Fruit fly (Drosophila melanogaster) whole organism, embryonic: ENCODE measurements around the gene CG13667.

Experiments
- Adf1 ChIP-seq: fragments of 200-800 bp; sonication (Bioruptor generic); IDR thresholded peaks from 2 replicates; pipeline ENCODE4 v1.3.6; 2022; ENCODE audit warnings: missing biosample characterization, missing genetic modification characterization
- Bgb ChIP-seq: fragments of 200-800 bp; sonication (Bioruptor generic); IDR thresholded peaks from 2 replicates; pipeline ENCODE4 v1.3.6; 2022; ENCODE audit warnings: missing biosample characterization, missing genetic modification characterization; ENCODE audit not compliant: partially characterized antibody
- CG10654 ChIP-seq: fragments of 200-800 bp; sonication (Bioruptor generic); optimal IDR thresholded peaks from 2 replicates; lab custom pipeline; 2016; ENCODE audit warnings: missing biosample characterization, missing genetic modification characterization
- CG10979 ChIP-seq: fragments of 200-800 bp; sonication (Bioruptor generic); optimal IDR thresholded peaks from 2 replicates; lab custom pipeline; 2018; ENCODE audit warnings: missing biosample characterization, mild to moderate bottlenecking, missing genetic modification characterization, moderate library complexity
- CG12391 ChIP-seq: fragments of 200-800 bp; sonication (Bioruptor generic); optimal IDR thresholded peaks from 3 replicates; lab custom pipeline; 2018; ENCODE audit warnings: missing biosample characterization, mild to moderate bottlenecking, missing genetic modification characterization, moderate library complexity
- CG14860 ChIP-seq: fragments of 200-800 bp; sonication (Bioruptor generic); IDR thresholded peaks from 3 replicates; pipeline ENCODE4 v1.3.6; 2022; ENCODE audit warnings: missing biosample characterization, missing genetic modification characterization; ENCODE audit not compliant: partially characterized antibody
- CG14965 ChIP-seq: fragments of 200-800 bp; sonication (Bioruptor generic); optimal IDR thresholded peaks from 2 replicates; lab custom pipeline; 2016; ENCODE audit warnings: missing biosample characterization, missing genetic modification characterization, borderline replicate concordance
- CG15601 ChIP-seq: fragments of 200-800 bp; sonication (Bioruptor generic); optimal IDR thresholded peaks from 3 replicates; lab custom pipeline; 2019; ENCODE audit warnings: missing biosample characterization, mild to moderate bottlenecking, missing genetic modification characterization, moderate library complexity
- CG16815 ChIP-seq: fragments of 200-800 bp; sonication (Bioruptor generic); optimal IDR thresholded peaks from 3 replicates; lab custom pipeline; 2017; ENCODE audit warnings: missing biosample characterization, mild to moderate bottlenecking, missing genetic modification characterization
- CG17328 ChIP-seq: fragments of 200-800 bp; sonication (Bioruptor generic); IDR thresholded peaks from 2 replicates; pipeline ENCODE4 v1.3.6; 2022; ENCODE audit warnings: missing biosample characterization, missing genetic modification characterization
- CG32532 ChIP-seq: fragments of 200-800 bp; sonication (Bioruptor generic); IDR thresholded peaks from 2 replicates; pipeline ENCODE4 v1.3.6; 2022; ENCODE audit warnings: missing biosample characterization, missing genetic modification characterization
- CG34224 ChIP-seq: fragments of 200-800 bp; sonication (Bioruptor generic); IDR thresholded peaks from 3 replicates; pipeline ENCODE4 v1.3.6; 2022; ENCODE audit warnings: missing biosample characterization, missing genetic modification characterization; ENCODE audit not compliant: partially characterized antibody
- CG3838 ChIP-seq: fragments of 200-800 bp; sonication (Bioruptor generic); optimal IDR thresholded peaks from 3 replicates; lab custom pipeline; 2016; ENCODE audit warnings: missing biosample characterization, missing genetic modification characterization
- CG4328 ChIP-seq: fragments of 200-800 bp; sonication (Bioruptor generic); optimal IDR thresholded peaks from 3 replicates; lab custom pipeline; 2017; ENCODE audit warnings: missing biosample characterization, missing genetic modification reagents, missing genetic modification characterization
- CG4404 ChIP-seq: fragments of 200-800 bp; sonication (Bioruptor generic); IDR thresholded peaks from 2 replicates; pipeline ENCODE4 v1.3.6; 2022; ENCODE audit warnings: missing biosample characterization, missing genetic modification characterization
- CG5245 ChIP-seq: fragments of 200-800 bp; sonication (Bioruptor generic); optimal IDR thresholded peaks from 3 replicates; lab custom pipeline; 2016; ENCODE audit warnings: missing biosample characterization, missing genetic modification characterization
- CG6791 ChIP-seq: fragments of 200-800 bp; sonication (Bioruptor generic); IDR thresholded peaks from 3 replicates; pipeline ENCODE4 v1.3.6; 2022; ENCODE audit warnings: missing biosample characterization, missing genetic modification characterization; ENCODE audit not compliant: partially characterized antibody
- CG7556 ChIP-seq: fragments of 200-800 bp; sonication (Bioruptor generic); optimal IDR thresholded peaks from 2 replicates; lab custom pipeline; 2017; ENCODE audit warnings: missing biosample characterization, mild to moderate bottlenecking, missing genetic modification characterization
- CG7786 ChIP-seq: fragments of 200-800 bp; sonication (Bioruptor generic); optimal IDR thresholded peaks from 2 replicates; lab custom pipeline; 2016; ENCODE audit warnings: missing biosample characterization, missing genetic modification characterization
- CG7928 ChIP-seq: fragments of 200-800 bp; sonication (Bioruptor generic); optimal IDR thresholded peaks from 2 replicates; lab custom pipeline; 2017; ENCODE audit warnings: missing biosample characterization, mild to moderate bottlenecking, missing genetic modification characterization
- CG8478 ChIP-seq: fragments of >200 bp; optimal IDR thresholded peaks from 2 replicates; lab custom pipeline; 2018
- CG9609 ChIP-seq: fragments of 200-800 bp; sonication (Bioruptor generic); optimal IDR thresholded peaks from 3 replicates; lab custom pipeline; 2016; ENCODE audit warnings: missing biosample characterization, missing genetic modification characterization
- D19B ChIP-seq: fragments of 200-800 bp; sonication (Bioruptor generic); optimal IDR thresholded peaks from 2 replicates; lab custom pipeline; 2017; ENCODE audit warnings: missing biosample characterization, mild to moderate bottlenecking, missing genetic modification characterization
- Dp ChIP-seq: fragments of 200-800 bp; sonication (Bioruptor generic); optimal IDR thresholded peaks from 2 replicates; lab custom pipeline; 2018; ENCODE audit warnings: missing biosample characterization, mild to moderate bottlenecking, missing genetic modification characterization, moderate library complexity
- Lpt ChIP-seq: fragments of >200 bp; optimal IDR thresholded peaks from 2 replicates; lab custom pipeline; 2018; ENCODE audit warnings: missing biosample characterization, missing genetic modification characterization
- Mad ChIP-seq: fragments of 200-800 bp; sonication (Bioruptor generic); optimal IDR thresholded peaks from 2 replicates; lab custom pipeline; 2016; ENCODE audit warnings: missing biosample characterization, missing genetic modification characterization
- Nf-YC ChIP-seq: fragments of 200-800 bp; optimal IDR thresholded peaks from 3 replicates; lab custom pipeline; 2019; ENCODE audit warnings: missing biosample characterization, mild to moderate bottlenecking, missing genetic modification characterization, moderate library complexity
- PHDP ChIP-seq: fragments of 200-800 bp; sonication (Bioruptor generic); optimal IDR thresholded peaks from 3 replicates; lab custom pipeline; 2018; ENCODE audit warnings: missing biosample characterization, mild to moderate bottlenecking, missing genetic modification characterization, moderate library complexity
- Poxn ChIP-seq: fragments of 200-800 bp; sonication (Bioruptor generic); IDR thresholded peaks from 2 replicates; pipeline ENCODE4 v1.3.6; 2022; ENCODE audit warnings: missing biosample characterization, missing genetic modification characterization
- YL-1 ChIP-seq: fragments of 200-800 bp; sonication (Bioruptor generic); optimal IDR thresholded peaks from 3 replicates; lab custom pipeline; 2017; ENCODE audit warnings: missing biosample characterization, mild to moderate bottlenecking, missing genetic modification characterization
- ab ChIP-seq: fragments of 200-800 bp; sonication (Bioruptor generic); optimal IDR thresholded peaks from 2 replicates; lab custom pipeline; 2016; ENCODE audit warnings: missing biosample characterization, missing genetic modification characterization
- al ChIP-seq: fragments of 200-800 bp; sonication (Bioruptor generic); IDR thresholded peaks from 2 replicates; pipeline ENCODE4 v1.3.6; 2022; ENCODE audit warnings: missing biosample characterization, missing genetic modification characterization
- btn ChIP-seq: fragments of 200-800 bp; sonication (Bioruptor generic); optimal IDR thresholded peaks from 2 replicates; lab custom pipeline; 2016; ENCODE audit warnings: missing biosample characterization, missing genetic modification characterization
- chm ChIP-seq: fragments of 200-800 bp; sonication (Bioruptor generic); IDR thresholded peaks from 2 replicates; pipeline ENCODE4 v1.3.6; 2022; ENCODE audit warnings: missing biosample characterization, missing genetic modification characterization
- corto ChIP-seq: fragments of 200-800 bp; sonication (Bioruptor generic); optimal IDR thresholded peaks from 2 replicates; lab custom pipeline; 2016; ENCODE audit warnings: missing biosample characterization, mild to moderate bottlenecking, missing genetic modification characterization, moderate library complexity
- crp ChIP-seq, 2 experiments: fragments of 200-800 bp; sonication (Bioruptor generic); optimal IDR thresholded peaks; 2 replicates in 1 of 2; 3 replicates in 1 of 2; lab custom pipeline; 2017; ENCODE audit warnings: missing biosample characterization in 2 of 2, missing genetic modification characterization in 2 of 2, mild to moderate bottlenecking in 1 of 2, moderate library complexity in 1 of 2
- danr ChIP-seq: fragments of 200-800 bp; sonication (Bioruptor generic); IDR thresholded peaks from 2 replicates; pipeline ENCODE4 v1.3.6; 2022; ENCODE audit warnings: missing biosample characterization, missing genetic modification characterization
- gro ChIP-seq: fragments of 200-800 bp; sonication (Bioruptor generic); optimal IDR thresholded peaks from 2 replicates; lab custom pipeline; 2016; ENCODE audit warnings: missing biosample characterization, missing genetic modification characterization
- gsb-n ChIP-seq: fragments of 200-800 bp; sonication (Bioruptor generic); optimal IDR thresholded peaks from 3 replicates; lab custom pipeline; 2018; ENCODE audit warnings: missing biosample characterization, mild to moderate bottlenecking, missing genetic modification characterization
- hb ChIP-seq: fragments of 200-800 bp; sonication (Bioruptor generic); IDR thresholded peaks from 3 replicates; pipeline ENCODE4 v1.3.6; 2022; ENCODE audit warnings: missing biosample characterization, missing genetic modification characterization; ENCODE audit not compliant: partially characterized antibody
- inv ChIP-seq: fragments of 200-800 bp; sonication (Bioruptor generic); IDR thresholded peaks from 2 replicates; pipeline ENCODE4 v1.3.6; 2022; ENCODE audit warnings: missing biosample characterization, missing genetic modification characterization; ENCODE audit not compliant: partially characterized antibody
- lbe ChIP-seq: fragments of 200-800 bp; sonication (Bioruptor generic); optimal IDR thresholded peaks from 2 replicates; lab custom pipeline; 2016; ENCODE audit warnings: missing biosample characterization, mild to moderate bottlenecking, missing genetic modification characterization
- lov ChIP-seq, 2 experiments: fragments of 200-800 bp in 1 of 2; fragments of >200 bp in 1 of 2; sonication (Bioruptor generic) in 1 of 2; IDR thresholded peaks in 1 of 2; optimal IDR thresholded peaks in 1 of 2; 2 replicates in 1 of 2; 3 replicates in 1 of 2; pipeline versions ENCODE4 v1.3.6 to Lab custom; 2017 to 2022; ENCODE audit warnings: missing biosample characterization in 1 of 2, missing genetic modification characterization in 1 of 2
- pan ChIP-seq, 4 experiments: fragments of >200 bp in 3 of 4; fragments of 200-800 bp in 1 of 4; sonication (Bioruptor generic) in 1 of 4; optimal IDR thresholded peaks in 3 of 4; IDR thresholded peaks in 1 of 4; 2 replicates each; pipeline versions ENCODE4 v1.3.6 to Lab custom; 2017 to 2022; ENCODE audit warnings: missing biosample characterization in 2 of 4, missing genetic modification characterization in 2 of 4, mixed read lengths in 1 of 4
- shn ChIP-seq: fragments of 200-800 bp; sonication (Bioruptor generic); optimal IDR thresholded peaks from 3 replicates; lab custom pipeline; 2016; ENCODE audit warnings: missing biosample characterization, missing genetic modification characterization
- twi ChIP-seq: fragments of 200-800 bp; optimal IDR thresholded peaks from 2 replicates; lab custom pipeline; 2019; ENCODE audit warnings: missing biosample characterization, mild to moderate bottlenecking, missing genetic modification characterization, moderate library complexity
- z ChIP-seq: fragments of 200-800 bp; sonication (Bioruptor generic); IDR thresholded peaks from 3 replicates; pipeline ENCODE4 v1.3.6; 2022; ENCODE audit warnings: missing biosample characterization, missing genetic modification characterization
- zfh2 ChIP-seq: fragments of 200-800 bp; sonication (Bioruptor generic); optimal IDR thresholded peaks from 2 replicates; lab custom pipeline; 2016; ENCODE audit warnings: missing biosample characterization, missing genetic modification characterization

Gene CG13667

dm6 chr3L:8446050-8446781, 41.0 kb downstream of the CG13667 start (continued):
- no peak for TF ChIP-seq CG10654
- no peak for TF ChIP-seq btn
- TF ChIP-seq CG3838: no peak
- peak; percentile 57 for TF ChIP-seq D19B (GFP tag; lab: Kevin White, UChicago)
- peak; percentile 28; the same call in 1 of the 2 replicates for TF ChIP-seq chm
- TF ChIP-seq CG7786 (GFP tag; lab: Kevin White, UChicago): peak; percentile 26
- no peak for TF ChIP-seq lov (optimal IDR thresholded peaks at IDR 0.05; lab: Kevin White, UChicago)
- no peak for TF ChIP-seq lov (GFP tag; IDR thresholded peaks at IDR 0.05; lab: Robert Waterston, UW)
- no peak for TF ChIP-seq hb (GFP tag; lab: Robert Waterston, UW)
- peak; percentile 55 for TF ChIP-seq zfh2 (GFP tag; lab: Kevin White, UChicago)
- TF ChIP-seq CG9609 (GFP tag; lab: Kevin White, UChicago): peak; percentile 22
- TF ChIP-seq inv (GFP tag; lab: Robert Waterston, UW): no peak
- TF ChIP-seq Lpt (GFP tag; lab: Kevin White, UChicago): no peak
- TF ChIP-seq Poxn (GFP tag; lab: Robert Waterston, UW): no peak; the same call in 1 of the 2 replicates
- TF ChIP-seq gsb-n: no peak
- peak; percentile 54 for TF ChIP-seq CG12391 (tag; lab: Kevin White, UChicago)
- no peak for TF ChIP-seq CG5245 (GFP tag; lab: Kevin White, UChicago)
- TF ChIP-seq CG14965: no peak
- TF ChIP-seq danr: no peak
- TF ChIP-seq CG32532: peak; percentile 46; the same call in 1 of the 2 replicates
- peak; percentile 69 for TF ChIP-seq PHDP (tag; lab: Kevin White, UChicago)
- no peak for TF ChIP-seq Adf1 (GFP tag; lab: Robert Waterston, UW)
- no peak for TF ChIP-seq lbe (GFP tag; lab: Kevin White, UChicago)
- TF ChIP-seq CG8478: no peak
- no peak for TF ChIP-seq ab
- no peak for TF ChIP-seq CG14860 (GFP tag; lab: Robert Waterston, UW)
- TF ChIP-seq corto (GFP tag; lab: Kevin White, UChicago): no peak
- no peak for TF ChIP-seq crp (GFP tag; optimal IDR thresholded peaks at IDR 0.05; lab: Kevin White, UChicago)
- TF ChIP-seq CG7928 (GFP tag; lab: Kevin White, UChicago): peak; percentile 37
- no peak for TF ChIP-seq CG6791
- no peak for TF ChIP-seq Dp
- peak; percentile 17 for TF ChIP-seq Mad
- peak; percentile 60 for TF ChIP-seq gro
- no peak for TF ChIP-seq z (GFP tag; lab: Robert Waterston, UW)
- TF ChIP-seq CG16815 (GFP tag; lab: Kevin White, UChicago): no peak
- TF ChIP-seq pan (optimal IDR thresholded peaks at IDR 0.05; lab: Kevin White, UChicago): no peak
- TF ChIP-seq pan (GFP tag; optimal IDR thresholded peaks at IDR 0.05 in 1 of 2, IDR thresholded peaks at IDR 0.05 in 1 of 2): peak in 1 of 2 experiments; percentile 50
- TF ChIP-seq CG4328 (GFP tag; lab: Kevin White, UChicago): peak; percentile 48
- peak; percentile 43; the same call in 1 of the 2 replicates for TF ChIP-seq CG17328 (GFP tag; lab: Robert Waterston, UW)
- TF ChIP-seq CG34224 (GFP tag; lab: Robert Waterston, UW): no peak
- TF ChIP-seq YL-1: no peak
- TF ChIP-seq shn (GFP tag; lab: Kevin White, UChicago): no peak
- TF ChIP-seq twi (tag; lab: Kevin White, UChicago): no peak
- no peak for TF ChIP-seq CG10979
- peak; percentile 38; the same call in 1 of the 2 replicates for TF ChIP-seq al (GFP tag; lab: Robert Waterston, UW)
- TF ChIP-seq CG15601 (tag; lab: Kevin White, UChicago): no peak
- TF ChIP-seq Nf-YC (tag; lab: Kevin White, UChicago): peak; percentile 51
- TF ChIP-seq CG7556: peak; percentile 40
- no peak for TF ChIP-seq CG4404
- TF ChIP-seq Bgb (GFP tag; lab: Robert Waterston, UW): no peak
